Fruit fly (Drosophila melanogaster) whole organism, wandering third instar larva: ENCODE data around the gene CG14095.
"Not testable (repeated sequence)": the region's sequence is repeated elsewhere in the genome, so short reads cannot be mapped to it uniquely, and the experiment has no call there.

Source experiments
- Abd-B ChIP-seq: fragments of >200 bp; optimal IDR thresholded peaks from 2 replicates; lab custom pipeline; 2017; ENCODE audit warnings: missing biosample characterization, missing genetic modification characterization
- CG32264 ChIP-seq: fragments of 200-800 bp; sonication (Bioruptor generic); optimal IDR thresholded peaks from 2 replicates; lab custom pipeline; 2016; ENCODE audit warnings: missing biosample characterization, missing genetic modification characterization
- CG9705 ChIP-seq: fragments of 200-800 bp; sonication (Bioruptor generic); optimal IDR thresholded peaks from 2 replicates; lab custom pipeline; 2018; ENCODE audit warnings: missing biosample characterization, mild to moderate bottlenecking, missing genetic modification characterization
- CrebA ChIP-seq: fragments of 200-800 bp; sonication (Bioruptor generic); optimal IDR thresholded peaks from 2 replicates; lab custom pipeline; 2016; ENCODE audit warnings: missing biosample characterization, mild to moderate bottlenecking, missing genetic modification characterization, borderline replicate concordance
- Dfd ChIP-seq: fragments of >200 bp; optimal IDR thresholded peaks from 2 replicates; lab custom pipeline; 2017; ENCODE audit warnings: missing biosample characterization, missing genetic modification characterization
- HLH106 ChIP-seq: fragments of 200-800 bp; optimal IDR thresholded peaks from 3 replicates; lab custom pipeline; 2019; ENCODE audit warnings: missing biosample characterization, mild to moderate bottlenecking, missing genetic modification characterization, moderate library complexity
- Hnf4 ChIP-seq: fragments of 200-800 bp; sonication (Bioruptor generic); optimal IDR thresholded peaks from 2 replicates; lab custom pipeline; 2016; ENCODE audit warnings: missing biosample characterization, mild to moderate bottlenecking, missing genetic modification characterization
- Hr78 ChIP-seq: fragments of >200 bp; optimal IDR thresholded peaks from 2 replicates; lab custom pipeline; 2017; ENCODE audit warnings: missing biosample characterization, missing genetic modification characterization
- Hr83 ChIP-seq: fragments of 200-300 bp; sonication (Bioruptor generic); optimal IDR thresholded peaks from 2 replicates; lab custom pipeline; 2016; ENCODE audit warnings: missing biosample characterization, mild to moderate bottlenecking, missing genetic modification characterization, moderate library complexity; ENCODE audit not compliant: poor library complexity, severe bottlenecking
- Jra ChIP-seq: sonication (Bioruptor generic); optimal IDR thresholded peaks from 2 replicates; lab custom pipeline; 2016; ENCODE audit warnings: missing biosample characterization, missing genetic modification characterization
- Mio ChIP-seq: sonication (Bioruptor generic); optimal IDR thresholded peaks from 2 replicates; lab custom pipeline; 2016; ENCODE audit warnings: missing biosample characterization, missing genetic modification characterization
- Myc ChIP-seq: fragments of >200 bp; optimal IDR thresholded peaks from 2 replicates; lab custom pipeline; 2017
- N ChIP-seq: fragments of >200 bp; optimal IDR thresholded peaks from 2 replicates; lab custom pipeline; 2018; ENCODE audit warnings: missing biosample characterization, missing external identifiers, missing genetic modification characterization
- OdsH ChIP-seq: fragments of 200-800 bp; sonication (Bioruptor generic); optimal IDR thresholded peaks from 2 replicates; lab custom pipeline; 2016; ENCODE audit warnings: missing biosample characterization, mild to moderate bottlenecking, missing genetic modification characterization
- Rel ChIP-seq, 2 experiments: fragments of 200-800 bp; sonication (Bioruptor generic) in 1 of 2; optimal IDR thresholded peaks; 2 replicates in 1 of 2; 3 replicates in 1 of 2; lab custom pipeline; 2016 to 2019; ENCODE audit warnings: mild to moderate bottlenecking in 2 of 2, missing biosample characterization in 2 of 2, missing genetic modification characterization in 2 of 2, moderate library complexity in 1 of 2
- Sp1 ChIP-seq: fragments of 200-800 bp; sonication (Bioruptor generic); optimal IDR thresholded peaks from 3 replicates; lab custom pipeline; 2019; ENCODE audit warnings: missing biosample characterization, mild to moderate bottlenecking, missing genetic modification characterization, moderate library complexity
- Vsx2 ChIP-seq: fragments of 200-300, 225-300 bp; sonication (Bioruptor generic); optimal IDR thresholded peaks from 2 replicates; lab custom pipeline; 2018; ENCODE audit warnings: missing biosample characterization, missing genetic modification characterization; ENCODE audit not compliant: partially characterized antibody
- br ChIP-seq: fragments of 200-800 bp; sonication (Bioruptor generic); optimal IDR thresholded peaks from 2 replicates; lab custom pipeline; 2016; ENCODE audit warnings: missing biosample characterization, missing genetic modification characterization
- brk ChIP-seq: fragments of 200-800 bp; sonication (Bioruptor generic); optimal IDR thresholded peaks from 2 replicates; lab custom pipeline; 2016; ENCODE audit warnings: missing biosample characterization, mild to moderate bottlenecking, missing genetic modification characterization
- dl ChIP-seq, 2 experiments: fragments of 175-275, 200-275 bp in 1 of 2; fragments of 200-275 bp in 1 of 2; sonication (Bioruptor generic); optimal IDR thresholded peaks; lab custom pipeline; 2018; ENCODE audit warnings: mild to moderate bottlenecking in 2 of 2, missing biosample characterization in 2 of 2, missing genetic modification characterization in 2 of 2, moderate library complexity in 2 of 2; ENCODE audit not compliant: partially characterized antibody in 2 of 2, insufficient read depth in 1 of 2
- dmrt93B ChIP-seq: fragments of 200-800 bp; sonication (Bioruptor generic); optimal IDR thresholded peaks from 2 replicates; lab custom pipeline; 2018; ENCODE audit warnings: missing biosample characterization, mild to moderate bottlenecking, missing genetic modification characterization
- ey ChIP-seq: fragments of 200-800 bp; sonication (Bioruptor generic); optimal IDR thresholded peaks from 2 replicates; lab custom pipeline; 2016; ENCODE audit warnings: missing biosample characterization, missing genetic modification characterization
- foxo ChIP-seq, 2 experiments: fragments of 200-800 bp; sonication (Bioruptor generic); optimal IDR thresholded peaks; 2 replicates in 1 of 2; 3 replicates in 1 of 2; lab custom pipeline; 2016 to 2017; ENCODE audit warnings: missing biosample characterization in 2 of 2, missing genetic modification characterization in 2 of 2
- fru ChIP-seq: fragments of 200-800 bp; sonication (Bioruptor generic); optimal IDR thresholded peaks from 3 replicates; lab custom pipeline; 2016; ENCODE audit warnings: missing biosample characterization, mild to moderate bottlenecking, missing genetic modification characterization
- h ChIP-seq: fragments of 200-800 bp; sonication (Bioruptor generic); optimal IDR thresholded peaks from 3 replicates; lab custom pipeline; 2016; ENCODE audit warnings: missing biosample characterization, mild to moderate bottlenecking, missing genetic modification characterization
- jim ChIP-seq: fragments of 175-275, 200-325 bp; sonication (Bioruptor generic); optimal IDR thresholded peaks from 2 replicates; lab custom pipeline; 2016; ENCODE audit warnings: missing biosample characterization, mild to moderate bottlenecking, missing genetic modification characterization
- lola ChIP-seq: fragments of >200 bp; optimal IDR thresholded peaks from 2 replicates; lab custom pipeline; 2017; ENCODE audit warnings: missing biosample characterization, missing genetic modification characterization
- rgr ChIP-seq: fragments of 200-800 bp; sonication (Bioruptor generic); optimal IDR thresholded peaks from 3 replicates; lab custom pipeline; 2016; ENCODE audit warnings: missing biosample characterization, mild to moderate bottlenecking, missing genetic modification characterization
- sage ChIP-seq: fragments of 200-800 bp; sonication (Bioruptor generic); optimal IDR thresholded peaks from 2 replicates; lab custom pipeline; 2016; ENCODE audit warnings: missing biosample characterization, mild to moderate bottlenecking, missing genetic modification characterization
- sv ChIP-seq: fragments of 200-800 bp; sonication (Bioruptor generic); optimal IDR thresholded peaks from 3 replicates; lab custom pipeline; 2016; ENCODE audit warnings: missing biosample characterization, missing genetic modification characterization
- usp ChIP-seq: fragments of >200 bp; optimal IDR thresholded peaks from 2 replicates; lab custom pipeline; 2017; ENCODE audit warnings: missing biosample characterization, missing genetic modification characterization
- woc ChIP-seq: sonication (Bioruptor generic); optimal IDR thresholded peaks from 2 replicates; lab custom pipeline; 2016; ENCODE audit warnings: missing biosample characterization, mild to moderate bottlenecking, missing genetic modification characterization

The CG14095 gene

DNA sequence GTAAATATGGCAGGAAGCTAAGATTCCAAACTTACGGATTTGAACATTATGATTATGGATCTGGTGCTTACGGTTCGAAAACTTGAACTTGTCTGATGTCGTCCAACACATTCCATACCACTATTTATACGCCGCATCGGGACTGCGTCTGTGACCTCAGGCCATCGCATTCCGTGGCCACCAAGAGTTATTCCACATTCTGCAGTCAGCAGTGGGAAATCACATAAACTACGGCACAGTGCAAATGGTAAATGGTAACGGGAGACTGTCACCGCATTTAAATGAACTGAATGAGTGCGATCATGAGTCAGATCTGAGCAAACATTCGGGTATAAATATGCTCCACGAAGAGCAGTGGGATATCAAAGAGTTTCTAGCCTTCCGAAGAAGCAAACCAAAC lies 10.9 kb upstream of the CG14095 start, which contains the start of the genes CG18294 and CG32213:
Gene CG18294, minus strand, starts transcription at position 101 of the 400 bp plus-strand sequence.
Gene CG32213, plus strand, starts transcription at position 362 of the 400 bp plus-strand sequence.
- TF ChIP-seq Mio; Dfd (GFP tag; lab: Kevin White, UChicago); rgr: not testable (repeated sequence)

DNA sequence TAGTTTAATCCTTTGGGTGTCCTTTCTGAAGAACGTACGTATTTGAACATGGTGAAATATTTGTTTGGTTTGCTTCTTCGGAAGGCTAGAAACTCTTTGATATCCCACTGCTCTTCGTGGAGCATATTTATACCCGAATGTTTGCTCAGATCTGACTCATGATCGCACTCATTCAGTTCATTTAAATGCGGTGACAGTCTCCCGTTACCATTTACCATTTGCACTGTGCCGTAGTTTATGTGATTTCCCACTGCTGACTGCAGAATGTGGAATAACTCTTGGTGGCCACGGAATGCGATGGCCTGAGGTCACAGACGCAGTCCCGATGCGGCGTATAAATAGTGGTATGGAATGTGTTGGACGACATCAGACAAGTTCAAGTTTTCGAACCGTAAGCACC lies 7.6 kb upstream of the CG14095 start, which contains the start of the genes 825-Oak and CG12519:
Gene 825-Oak, minus strand, starts transcription at position 101 of the 400 bp plus-strand sequence.
Gene CG12519, plus strand, starts transcription at position 364 of the 400 bp plus-strand sequence.
- not testable (repeated sequence) for TF ChIP-seq HLH106 (tag; lab: Kevin White, UChicago); h (GFP tag; lab: Kevin White, UChicago); usp (GFP tag; lab: Kevin White, UChicago)

DNA sequence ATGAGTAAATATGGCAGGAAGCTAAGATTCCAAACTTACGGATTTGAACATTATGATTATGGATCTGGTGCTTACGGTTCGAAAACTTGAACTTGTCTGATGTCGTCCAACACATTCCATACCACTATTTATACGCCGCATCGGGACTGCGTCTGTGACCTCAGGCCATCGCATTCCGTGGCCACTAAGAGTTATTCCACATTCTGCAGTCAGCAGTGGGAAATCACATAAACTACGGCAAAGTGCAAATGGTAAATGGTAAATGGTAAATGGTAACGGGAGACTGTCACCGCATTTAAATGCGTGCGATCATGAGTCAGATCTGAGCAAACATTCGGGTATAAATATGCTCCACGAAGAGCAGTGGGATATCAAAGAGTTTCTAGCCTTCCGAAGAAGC lies 2.4 kb upstream of the CG14095 start, which contains the start of the genes CG14096 and CG32214:
Gene CG14096, minus strand, starts transcription at position 101 of the 400 bp plus-strand sequence.
Gene CG32214, plus strand, starts transcription at position 368 of the 400 bp plus-strand sequence.
- TF ChIP-seq OdsH (GFP tag; lab: Kevin White, UChicago); Myc (lab: Kevin White, UChicago); sv: not testable (repeated sequence)
- TF ChIP-seq, all 38 proteins: peak for 0; not testable (repeated sequence) for 38

DNA sequence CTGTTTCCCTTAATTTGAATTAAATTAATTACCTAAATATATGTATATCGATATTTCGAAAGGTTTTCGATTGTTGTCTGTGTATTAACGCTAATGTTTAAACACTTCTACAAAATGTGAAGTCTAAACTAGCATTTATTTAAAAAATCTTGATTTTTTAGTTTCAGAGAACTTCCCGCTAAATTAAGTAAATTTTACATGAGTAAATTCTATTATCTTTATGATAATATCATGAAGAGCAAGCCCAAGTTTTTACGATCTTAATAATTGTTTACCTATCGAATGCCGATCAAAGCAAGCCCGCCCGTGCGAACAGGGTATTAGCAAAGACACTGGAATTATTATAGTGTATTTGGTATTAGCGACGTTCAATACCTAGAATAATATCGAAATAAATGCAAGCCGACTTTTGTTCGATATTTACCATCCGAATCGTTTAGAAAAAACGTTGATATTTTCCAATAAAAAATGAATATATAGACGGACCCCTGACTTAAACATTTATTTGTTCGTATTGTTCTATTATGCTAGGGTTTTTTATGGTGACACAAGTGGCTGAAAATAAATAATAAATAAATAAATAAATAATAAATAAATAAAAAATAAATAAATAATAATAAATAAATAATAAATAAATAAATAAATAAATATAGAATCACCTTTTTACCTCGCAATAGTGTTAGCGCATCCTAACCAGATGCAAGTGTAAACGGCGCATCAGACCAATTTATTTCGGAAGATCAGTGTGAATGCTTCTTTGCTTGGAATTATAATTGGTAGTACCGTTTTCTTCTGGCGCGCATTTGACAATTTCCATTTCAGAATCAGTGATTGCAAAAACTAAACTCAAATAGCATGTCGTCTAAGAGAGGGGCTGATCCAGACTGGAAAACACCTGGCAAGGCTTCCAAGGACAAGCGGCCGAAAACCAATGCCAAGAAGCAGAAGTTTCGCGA lies 17.9 kb downstream of the CG14095 start, which contains the start of the genes CG33062 and Chd3:
Gene CG33062, minus strand, starts transcription at position 51 of the 956 bp plus-strand sequence.
Gene Chd3, plus strand, starts transcription at position 780 of the 956 bp plus-strand sequence.
- TF ChIP-seq dmrt93B (peak; percentile 21), foxo (GFP tag; optimal IDR thresholded peaks at IDR 0.05; lab: Kevin White, UChicago) (no peak), HLH106 (tag; lab: Kevin White, UChicago) (peak; percentile 9), N (peak; percentile 26), lola (GFP tag; lab: Kevin White, UChicago) (no peak)

DNA sequence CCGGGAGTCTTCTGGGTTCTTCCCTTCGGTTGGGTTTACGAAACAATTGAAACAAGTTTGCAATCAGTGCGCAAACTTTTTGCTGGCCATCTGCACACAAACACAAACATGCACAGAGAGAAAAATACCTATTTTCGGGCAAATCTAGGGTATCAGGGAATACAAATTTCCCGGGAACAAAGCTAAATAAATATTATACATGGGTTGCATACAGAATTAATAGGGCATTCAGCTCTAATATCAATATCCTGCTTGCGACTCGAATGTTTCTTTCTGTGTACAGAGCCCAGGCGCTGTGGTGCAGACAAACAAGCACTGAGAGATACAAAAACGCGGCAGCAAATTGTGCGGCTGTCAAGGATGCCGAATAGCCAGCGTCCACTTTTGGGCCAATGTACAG lies 20.5 kb downstream of the CG14095 start:
- TF ChIP-seq br (GFP tag; lab: Kevin White, UChicago) (peak; percentile 36), fru (peak; percentile 29), OdsH (GFP tag; lab: Kevin White, UChicago) (no peak), Rel (GFP tag; optimal IDR thresholded peaks at IDR 0.05; lab: Kevin White, UChicago) (no peak), Rel (tag; optimal IDR thresholded peaks at IDR 0.05; lab: Kevin White, UChicago) (no peak), Abd-B (no peak), Sp1 (GFP tag; lab: Kevin White, UChicago) (no peak), sage (GFP tag; lab: Kevin White, UChicago) (no peak), rgr (peak; percentile 34), dmrt93B (no peak), Vsx2 (GFP tag; lab: Kevin White, UChicago) (no peak), CG9705 (GFP tag; lab: Kevin White, UChicago) (no peak), Hnf4 (GFP tag; lab: Kevin White, UChicago) (no peak), Mio (no peak), brk (no peak), ey (peak; percentile 28), jim (GFP tag; lab: Kevin White, UChicago) (no peak), CrebA (GFP tag; lab: Kevin White, UChicago) (no peak), Hr83 (GFP tag; lab: Kevin White, UChicago) (no peak), h (GFP tag; lab: Kevin White, UChicago) (peak; percentile 38), Hr78 (no peak), CG32264 (GFP tag; lab: Kevin White, UChicago) (no peak), dl (GFP tag; optimal IDR thresholded peaks at IDR 0.05; lab: Kevin White, UChicago; ENCODE audit: insufficient read depth in 1 of 2, partially characterized antibody in 2 of 2) (no peak), N (no peak), HLH106 (tag; lab: Kevin White, UChicago) (peak; percentile 20), foxo (GFP tag; optimal IDR thresholded peaks at IDR 0.05; lab: Kevin White, UChicago) (peak in 1 of 2 experiments; percentile 47), Jra (GFP tag; lab: Kevin White, UChicago) (no peak), woc (no peak)
- TF ChIP-seq, all 38 proteins: peak for 7
